Worm (Caenorhabditis elegans) whole organism, young adult: ENCODE measurements around the gene idpa-3.

Source experiments
- B0019.2 ChIP-seq: fragments of 200-800 bp; sonication (Bioruptor generic); conservative IDR thresholded peaks from 2 replicates; pipeline ENCODE4 v1.3.6; 2022; ENCODE audit warnings: missing genetic modification reagents, missing genetic modification characterization, missing compliant biosample characterization
- B0261.1 ChIP-seq: sonication (generic microtip); optimal IDR thresholded peaks from 2 replicates; lab custom pipeline; 2016; ENCODE audit warnings: mild to moderate bottlenecking, missing genetic modification characterization, moderate library complexity, missing compliant biosample characterization
- F37B4.10 ChIP-seq: fragments of 200-800 bp; sonication (Bioruptor generic); IDR thresholded peaks from 2 replicates; pipeline ENCODE4 v1.3.6; 2022; ENCODE audit warnings: missing genetic modification characterization, missing compliant biosample characterization
- F39B2.1 ChIP-seq: fragments of 200-800 bp; sonication (Bioruptor generic); IDR thresholded peaks from 2 replicates; pipeline ENCODE4 v1.3.6; 2022; ENCODE audit warnings: missing genetic modification reagents, missing genetic modification characterization, missing compliant biosample characterization
- F55B11.4 ChIP-seq: sonication (generic microtip); optimal IDR thresholded peaks from 2 replicates; lab custom pipeline; 2016; ENCODE audit warnings: missing compliant biosample characterization, missing genetic modification characterization, borderline replicate concordance; ENCODE audit not compliant: insufficient read depth
- K11D2.4 ChIP-seq: fragments of 200-800 bp; sonication (Bioruptor generic); IDR thresholded peaks from 2 replicates; pipeline ENCODE4 v1.3.6; 2022; ENCODE audit warnings: missing genetic modification reagents, missing genetic modification characterization, missing compliant biosample characterization
- T07F8.4 ChIP-seq: sonication (generic microtip); optimal IDR thresholded peaks from 2 replicates; lab custom pipeline; 2016; ENCODE audit warnings: mild to moderate bottlenecking, missing genetic modification characterization, moderate library complexity, missing compliant biosample characterization
- Y53G8AR.9 ChIP-seq: fragments of 200-800 bp; sonication (Bioruptor generic); conservative IDR thresholded peaks from 2 replicates; pipeline ENCODE4 v1.3.6; 2022; ENCODE audit warnings: missing genetic modification reagents, missing genetic modification characterization, missing compliant biosample characterization
- Y56A3A.18 ChIP-seq: fragments of 200-800 bp; sonication (Bioruptor generic); IDR thresholded peaks from 2 replicates; pipeline ENCODE4 v1.3.6; 2022; ENCODE audit warnings: missing genetic modification reagents, missing genetic modification characterization, missing compliant biosample characterization
- Y79H2A.3 ChIP-seq: fragments of 200-800 bp; sonication (Bioruptor generic); conservative IDR thresholded peaks from 2 replicates; pipeline ENCODE4 v1.3.6; 2022; ENCODE audit warnings: missing genetic modification reagents, missing genetic modification characterization, missing compliant biosample characterization
- aptf-3 ChIP-seq: fragments of 200-800 bp; sonication (Bioruptor generic); IDR thresholded peaks from 2 replicates; pipeline ENCODE4 v1.3.6; 2022; ENCODE audit warnings: missing genetic modification characterization, missing compliant biosample characterization
- attf-5 ChIP-seq: fragments of 200-800 bp; sonication (Bioruptor generic); optimal IDR thresholded peaks from 2 replicates; lab custom pipeline; 2018; ENCODE audit warnings: mild to moderate bottlenecking, missing genetic modification characterization, missing compliant biosample characterization
- attf-6 ChIP-seq: fragments of 200-800 bp; sonication (Bioruptor generic); IDR thresholded peaks from 2 replicates; pipeline ENCODE4 v1.3.6; 2022; ENCODE audit warnings: missing genetic modification reagents, missing genetic modification characterization, missing compliant biosample characterization
- bed-2 ChIP-seq: fragments of 200-800 bp; sonication (Bioruptor generic); IDR thresholded peaks from 2 replicates; pipeline ENCODE4 v1.3.6; 2022; ENCODE audit warnings: missing genetic modification reagents, missing genetic modification characterization, missing compliant biosample characterization
- cebp-1 ChIP-seq, 2 experiments: fragments of 200-800 bp in 1 of 2; sonication (Bioruptor generic) in 1 of 2; sonication (generic microtip) in 1 of 2; IDR thresholded peaks in 1 of 2; optimal IDR thresholded peaks in 1 of 2; 2 replicates each; pipeline versions ENCODE4 v1.3.6 to Lab custom; 2017 to 2022; ENCODE audit warnings: missing compliant biosample characterization in 2 of 2, missing genetic modification characterization in 2 of 2, mild to moderate bottlenecking in 1 of 2, missing genetic modification reagents in 1 of 2, moderate library complexity in 1 of 2
- ceh-91 ChIP-seq: fragments of 200-800 bp; sonication (Bioruptor generic); IDR thresholded peaks from 2 replicates; pipeline ENCODE4 v1.3.6; 2022; ENCODE audit warnings: missing genetic modification reagents, missing genetic modification characterization, missing compliant biosample characterization
- dpff-1 ChIP-seq: sonication (generic microtip); optimal IDR thresholded peaks from 2 replicates; lab custom pipeline; 2017; ENCODE audit warnings: mild to moderate bottlenecking, missing genetic modification characterization, missing compliant biosample characterization
- egrh-3 ChIP-seq: fragments of 200-800 bp; sonication (Bioruptor generic); IDR thresholded peaks from 2 replicates; pipeline ENCODE4 v1.3.6; 2022; ENCODE audit warnings: missing genetic modification reagents, missing genetic modification characterization, missing compliant biosample characterization
- gei-17 ChIP-seq: fragments of 200-800 bp; sonication (Bioruptor generic); optimal IDR thresholded peaks from 2 replicates; lab custom pipeline; 2018; ENCODE audit warnings: mild to moderate bottlenecking, missing genetic modification characterization, missing compliant biosample characterization
- hlh-12 ChIP-seq: sonication (generic microtip); optimal IDR thresholded peaks from 2 replicates; lab custom pipeline; 2016; ENCODE audit warnings: missing genetic modification characterization, missing compliant biosample characterization
- hmg-1.2 ChIP-seq: fragments of 200-800 bp; sonication (Bioruptor generic); IDR thresholded peaks from 2 replicates; pipeline ENCODE4 v1.3.6; 2022; ENCODE audit warnings: missing genetic modification reagents, missing genetic modification characterization, missing compliant biosample characterization
- let-607 ChIP-seq, 2 experiments: fragments of 200-800 bp in 1 of 2; sonication (Bioruptor generic) in 1 of 2; sonication (generic microtip) in 1 of 2; optimal IDR thresholded peaks; 2 replicates each; lab custom pipeline; 2016 to 2018; ENCODE audit warnings: mild to moderate bottlenecking in 2 of 2, missing compliant biosample characterization in 2 of 2, missing genetic modification characterization in 2 of 2, moderate library complexity in 2 of 2, missing genotype in 1 of 2
- lin-26 ChIP-seq: fragments of 200-800 bp; sonication (Bioruptor generic); IDR thresholded peaks from 2 replicates; pipeline ENCODE4 v1.3.6; 2022; ENCODE audit warnings: missing genetic modification reagents, missing genetic modification characterization, missing compliant biosample characterization
- lin-40 ChIP-seq: sonication (generic microtip); optimal IDR thresholded peaks from 2 replicates; lab custom pipeline; 2016; ENCODE audit warnings: missing genetic modification characterization, mild to moderate bottlenecking, missing compliant biosample characterization, missing genotype, missing genetic modification reagents
- lsl-1 ChIP-seq: fragments of 200-800 bp; sonication (Bioruptor generic); optimal IDR thresholded peaks from 2 replicates; lab custom pipeline; 2018; ENCODE audit warnings: mild to moderate bottlenecking, missing genetic modification characterization, moderate library complexity, missing compliant biosample characterization
- mel-28 ChIP-seq: sonication (generic microtip); optimal IDR thresholded peaks from 2 replicates; lab custom pipeline; 2016; ENCODE audit warnings: borderline replicate concordance, mild to moderate bottlenecking, missing genetic modification characterization, missing compliant biosample characterization
- nhr-27 ChIP-seq: fragments of 200-800 bp; sonication (Bioruptor generic); optimal IDR thresholded peaks from 2 replicates; lab custom pipeline; 2018; ENCODE audit warnings: mild to moderate bottlenecking, missing genetic modification characterization, moderate library complexity, missing compliant biosample characterization
- nhr-80 ChIP-seq: sonication (generic microtip); optimal IDR thresholded peaks from 2 replicates; lab custom pipeline; 2016; ENCODE audit warnings: missing genetic modification characterization, missing compliant biosample characterization
- nhr-90 ChIP-seq: sonication (generic microtip); optimal IDR thresholded peaks from 2 replicates; lab custom pipeline; 2016; ENCODE audit warnings: missing genotype, mild to moderate bottlenecking, missing genetic modification characterization, missing compliant biosample characterization
- pbrm-1 ChIP-seq: fragments of 200-800 bp; sonication (Bioruptor generic); IDR thresholded peaks from 2 replicates; pipeline ENCODE4 v1.3.6; 2022; ENCODE audit warnings: missing genetic modification reagents, missing genetic modification characterization, missing compliant biosample characterization
- rcor-1 ChIP-seq: fragments of 200-800 bp; sonication (Bioruptor generic); IDR thresholded peaks from 2 replicates; pipeline ENCODE4 v1.3.6; 2022; ENCODE audit warnings: missing genetic modification reagents, missing genetic modification characterization, missing compliant biosample characterization
- repo-1 ChIP-seq: sonication (generic microtip); optimal IDR thresholded peaks from 2 replicates; lab custom pipeline; 2017; ENCODE audit warnings: mild to moderate bottlenecking, missing genetic modification characterization, missing compliant biosample characterization
- sea-2 ChIP-seq: fragments of 200-800 bp; sonication (Bioruptor generic); IDR thresholded peaks from 2 replicates; pipeline ENCODE4 v1.3.6; 2022; ENCODE audit warnings: missing genetic modification characterization, missing compliant biosample characterization
- somi-1 ChIP-seq: fragments of 200-800 bp; sonication (Bioruptor generic); optimal IDR thresholded peaks from 2 replicates; lab custom pipeline; 2018; ENCODE audit warnings: mild to moderate bottlenecking, missing genetic modification characterization, missing compliant biosample characterization
- sptf-2 ChIP-seq: fragments of 200-800 bp; sonication (Bioruptor generic); optimal IDR thresholded peaks from 2 replicates; lab custom pipeline; 2018; ENCODE audit warnings: mild to moderate bottlenecking, missing genetic modification characterization, missing compliant biosample characterization
- tbx-9 ChIP-seq: sonication (generic microtip); optimal IDR thresholded peaks from 2 replicates; lab custom pipeline; 2016; ENCODE audit warnings: borderline replicate concordance, missing genetic modification characterization, inconsistent platforms, missing compliant biosample characterization
- unc-130 ChIP-seq: sonication (generic microtip); optimal IDR thresholded peaks from 2 replicates; lab custom pipeline; 2016; ENCODE audit warnings: missing genetic modification reagents, missing genetic modification characterization, missing compliant biosample characterization
- xnd-1 ChIP-seq: sonication (generic microtip); optimal IDR thresholded peaks from 2 replicates; lab custom pipeline; 2016; ENCODE audit warnings: missing genotype, missing genetic modification reagents, missing genetic modification characterization, missing compliant biosample characterization
- zfh-2 ChIP-seq: fragments of 200-800 bp; sonication (Bioruptor generic); conservative IDR thresholded peaks from 2 replicates; pipeline ENCODE4 v1.3.6; 2022; ENCODE audit warnings: missing genetic modification reagents, missing genetic modification characterization, missing compliant biosample characterization
- ztf-18 ChIP-seq: sonication (generic microtip); optimal IDR thresholded peaks from 2 replicates; lab custom pipeline; 2016; ENCODE audit warnings: missing genotype, mild to moderate bottlenecking, missing genetic modification characterization, missing compliant biosample characterization
- ztf-25 ChIP-seq: fragments of 200-800 bp; sonication (Bioruptor generic); IDR thresholded peaks from 2 replicates; pipeline ENCODE4 v1.3.6; 2022; ENCODE audit warnings: missing genetic modification reagents, missing genetic modification characterization, missing compliant biosample characterization
- ztf-28 ChIP-seq: fragments of 200-800 bp; sonication (Bioruptor generic); IDR thresholded peaks from 2 replicates; pipeline ENCODE4 v1.3.6; 2022; ENCODE audit warnings: missing genetic modification reagents, missing genetic modification characterization, missing compliant biosample characterization
- ztf-3 ChIP-seq: fragments of 200-800 bp; sonication (Bioruptor generic); optimal IDR thresholded peaks from 2 replicates; lab custom pipeline; 2018; ENCODE audit warnings: mild to moderate bottlenecking, missing genetic modification characterization, missing compliant biosample characterization

The idpa-3 gene

DNA sequence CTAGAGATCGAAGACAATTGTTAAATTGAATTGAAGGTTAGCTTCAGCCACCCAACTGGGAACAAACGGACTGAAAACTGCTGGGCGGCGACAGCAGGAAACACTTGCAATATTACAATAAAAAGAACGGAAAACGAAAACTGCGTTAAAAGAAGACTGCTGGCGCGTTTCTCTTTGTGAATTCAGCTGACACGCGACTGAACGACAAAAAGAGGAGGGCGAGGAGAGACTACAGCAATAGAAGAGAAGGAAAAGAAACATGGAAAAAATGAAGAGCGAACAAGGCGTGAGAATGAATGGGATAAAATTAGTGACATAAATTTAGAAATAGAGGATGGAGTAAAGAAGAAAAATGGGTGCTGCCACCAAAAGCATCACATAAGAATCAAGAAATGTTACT, 41.4 kb downstream of the idpa-3 start (continued):
- no peak for TF ChIP-seq Y79H2A.3 (GFP tag; lab: Robert Waterston, UW)
- TF ChIP-seq ztf-28 = no peak
- TF ChIP-seq dpff-1 (tag; lab: Kevin White, UChicago) = no peak
- TF ChIP-seq pbrm-1 (GFP tag; lab: Robert Waterston, UW) = peak; percentile 59; the same call in 1 of the 2 replicates
- no peak for TF ChIP-seq egrh-3 (GFP tag; lab: Robert Waterston, UW)
- TF ChIP-seq lsl-1 (GFP tag; lab: Kevin White, UChicago) = no peak
- peak; percentile 93 for TF ChIP-seq ztf-18 (tag; lab: Kevin White, UChicago)
- TF ChIP-seq zfh-2 (GFP tag; lab: Robert Waterston, UW) = peak; percentile 85
- TF ChIP-seq bed-2 (GFP tag; lab: Robert Waterston, UW) = no peak
- TF ChIP-seq ceh-91 = no peak
- peak; percentile 44 to 70 for TF ChIP-seq let-607 (tag; optimal IDR thresholded peaks at IDR 0.05; lab: Kevin White, UChicago)
- no peak for TF ChIP-seq mel-28
- no peak for TF ChIP-seq lin-26 (GFP tag; lab: Robert Waterston, UW)
- no peak for TF ChIP-seq Y53G8AR.9 (GFP tag; lab: Robert Waterston, UW)
- TF ChIP-seq rcor-1 = peak; percentile 45; the same call in 1 of the 2 replicates
- no peak for TF ChIP-seq xnd-1 (tag; lab: Kevin White, UChicago)
- TF ChIP-seq aptf-3 (GFP tag; lab: Robert Waterston, UW) = no peak
- TF ChIP-seq ztf-3 = no peak
- TF ChIP-seq F55B11.4 (tag; lab: Kevin White, UChicago) = no peak
- peak; percentile 92 for TF ChIP-seq lin-40 (tag; lab: Kevin White, UChicago)
- TF ChIP-seq attf-5 (GFP tag; lab: Kevin White, UChicago) = peak; percentile 57
- no peak for TF ChIP-seq Y56A3A.18
- no peak for TF ChIP-seq T07F8.4 (tag; lab: Kevin White, UChicago)
- peak; percentile 31 for TF ChIP-seq gei-17 (GFP tag; lab: Kevin White, UChicago)
- no peak for TF ChIP-seq F37B4.10 (GFP tag; lab: Robert Waterston, UW)
- TF ChIP-seq sptf-2 (GFP tag; lab: Kevin White, UChicago) = no peak
- TF ChIP-seq repo-1 (tag; lab: Kevin White, UChicago) = no peak
- TF ChIP-seq nhr-80 = peak; percentile 65
- TF ChIP-seq somi-1 (GFP tag; lab: Kevin White, UChicago) = peak; percentile 33
- no peak for TF ChIP-seq F39B2.1 (GFP tag; lab: Robert Waterston, UW)
- TF ChIP-seq tbx-9 = no peak
- peak; percentile 42; the same call in 1 of the 2 replicates for TF ChIP-seq K11D2.4
- no peak for TF ChIP-seq cebp-1 (GFP tag; IDR thresholded peaks at IDR 0.05; lab: Robert Waterston, UW)
- peak; percentile 82 for TF ChIP-seq cebp-1 (tag; optimal IDR thresholded peaks at IDR 0.05; lab: Kevin White, UChicago)
- TF ChIP-seq sea-2 (GFP tag; lab: Robert Waterston, UW) = no peak
- no peak for TF ChIP-seq unc-130 (GFP tag; lab: Kevin White, UChicago)
- no peak for TF ChIP-seq nhr-27 (tag; lab: Kevin White, UChicago)
- no peak for TF ChIP-seq hlh-12 (tag; lab: Kevin White, UChicago)
- no peak for TF ChIP-seq B0019.2 (GFP tag; lab: Robert Waterston, UW)
- no peak for TF ChIP-seq B0261.1
- TF ChIP-seq nhr-90 (tag; lab: Kevin White, UChicago) = no peak
- no peak for TF ChIP-seq ztf-25 (GFP tag; lab: Robert Waterston, UW)
- TF ChIP-seq attf-6 = no peak
- peak; percentile 95 for TF ChIP-seq hmg-1.2 (GFP tag; lab: Robert Waterston, UW)
